Fruit fly (Drosophila melanogaster) whole organism, wandering third instar larva: ENCODE data around the gene CG13032.
A peak's percentile ranks its signal among the peaks of the same experiment; 100 is the strongest.

Experiments used
- CG32264 ChIP-seq: fragments of 200-800 bp; sonication (Bioruptor generic); optimal IDR thresholded peaks from 2 replicates; lab custom pipeline; 2016; ENCODE audit warnings: missing biosample characterization, missing genetic modification characterization
- Mio ChIP-seq: sonication (Bioruptor generic); optimal IDR thresholded peaks from 2 replicates; lab custom pipeline; 2016; ENCODE audit warnings: missing biosample characterization, missing genetic modification characterization
- Rel ChIP-seq, 2 experiments: fragments of 200-800 bp; sonication (Bioruptor generic) in 1 of 2; optimal IDR thresholded peaks; 2 replicates in 1 of 2; 3 replicates in 1 of 2; lab custom pipeline; 2016 to 2019; ENCODE audit warnings: mild to moderate bottlenecking in 2 of 2, missing biosample characterization in 2 of 2, missing genetic modification characterization in 2 of 2, moderate library complexity in 1 of 2
- fru ChIP-seq: fragments of 200-800 bp; sonication (Bioruptor generic); optimal IDR thresholded peaks from 3 replicates; lab custom pipeline; 2016; ENCODE audit warnings: missing biosample characterization, mild to moderate bottlenecking, missing genetic modification characterization
- h ChIP-seq: fragments of 200-800 bp; sonication (Bioruptor generic); optimal IDR thresholded peaks from 3 replicates; lab custom pipeline; 2016; ENCODE audit warnings: missing biosample characterization, mild to moderate bottlenecking, missing genetic modification characterization

DNA sequence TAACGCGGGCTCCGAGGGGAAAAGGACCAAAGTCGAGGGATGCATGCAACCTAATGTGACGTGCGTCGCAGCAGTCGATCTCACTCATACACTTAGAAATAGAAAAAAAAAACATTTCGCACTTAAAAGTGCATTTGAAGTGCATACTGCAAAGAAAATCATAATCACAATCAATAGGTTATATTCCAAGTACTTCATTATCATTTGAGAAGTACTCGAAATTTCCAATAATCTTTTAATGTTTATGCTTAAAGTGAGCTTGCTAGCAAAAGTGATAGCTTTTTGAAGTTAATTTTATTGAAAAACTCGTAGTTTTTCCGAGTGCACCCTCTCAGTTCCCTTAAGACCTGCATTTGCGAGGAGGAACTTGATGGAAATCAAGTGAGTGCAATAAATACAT lies 39.2 kb upstream of the CG13032 start:
- TF ChIP-seq Rel (GFP tag; optimal IDR thresholded peaks at IDR 0.05; lab: Kevin White, UChicago) (no peak), Rel (tag; optimal IDR thresholded peaks at IDR 0.05; lab: Kevin White, UChicago) (no peak), Mio (GFP tag; lab: Kevin White, UChicago) (no peak), h (no peak), CG32264 (GFP tag; lab: Kevin White, UChicago) (no peak), fru (peak; percentile 16)
